Worm (Caenorhabditis elegans) whole organism, mixed stage, embryonic: Measurements from ENCODE around the gene nhr-260.

Experiments
- lsy-2 ChIP-seq: fragments of 150-350 bp; optimal IDR thresholded peaks from 2 replicates; lab custom pipeline; 2014; ENCODE audit warnings: missing biosample characterization, missing genetic modification characterization
- nhr-28 ChIP-seq: fragments of 150-350 bp; optimal IDR thresholded peaks from 2 replicates; lab custom pipeline; 2014; ENCODE audit warnings: missing biosample characterization, missing genetic modification characterization

- TF ChIP-seq nhr-28 (no peak), lsy-2 (tag; lab: Kevin White, UChicago) (no peak)
Measured at ce11 chrV:1480841-1481240, 30.6 kb downstream of the nhr-260 start.
